Worm (Caenorhabditis elegans) whole organism, L4 larva: ENCODE measurements around the gene arrd-9.

Experiments used
- ceh-82 ChIP-seq: sonication (generic microtip); optimal IDR thresholded peaks from 2 replicates; lab custom pipeline; 2017; ENCODE audit warnings: missing biosample characterization, missing genetic modification characterization
- ces-1 ChIP-seq: fragments of 150-350 bp; sonication (generic microtip); optimal IDR thresholded peaks from 4 replicates; lab custom pipeline; 2014; ENCODE audit warnings: missing biosample characterization, missing genetic modification reagents, missing genetic modification characterization
- dpl-1 ChIP-seq: fragments of 150-350 bp; optimal IDR thresholded peaks from 2 replicates; lab custom pipeline; 2014; ENCODE audit warnings: missing biosample characterization, missing genetic modification reagents, missing genetic modification characterization
- duxl-1 ChIP-seq: sonication (generic microtip); optimal IDR thresholded peaks from 2 replicates; lab custom pipeline; 2016; ENCODE audit warnings: mild to moderate bottlenecking, missing genetic modification characterization, moderate library complexity, missing compliant biosample characterization; ENCODE audit not compliant: poor library complexity
- egl-27 ChIP-seq: sonication (generic microtip); optimal IDR thresholded peaks from 3 replicates; lab custom pipeline; 2017; ENCODE audit warnings: missing biosample characterization, missing genetic modification reagents, missing genetic modification characterization
- fkh-10 ChIP-seq: fragments of 150-350 bp; optimal IDR thresholded peaks from 2 replicates; lab custom pipeline; 2014; ENCODE audit warnings: missing biosample characterization, missing genetic modification reagents, missing genetic modification characterization
- rbr-2 ChIP-seq: sonication (generic microtip); optimal IDR thresholded peaks from 2 replicates; lab custom pipeline; 2016; ENCODE audit warnings: missing genotype, missing genetic modification characterization, missing compliant biosample characterization
- unc-62 ChIP-seq, 3 experiments: fragments of 150-350 bp in 1 of 3; sonication (generic microtip); optimal IDR thresholded peaks in 2 of 3; peaks in 1 of 3; 1 replicate in 1 of 3; 2 replicates in 2 of 3; lab custom pipeline; 2014 to 2017; ENCODE audit warnings: missing biosample characterization in 3 of 3, missing genetic modification characterization in 3 of 3, missing genetic modification reagents in 3 of 3, missing genotype in 1 of 3
- zip-11 ChIP-seq: fragments of 200-800 bp; sonication (Bioruptor generic); IDR thresholded peaks from 2 replicates; pipeline ENCODE4 v1.3.6; 2022; ENCODE audit warnings: missing genetic modification characterization, missing compliant biosample characterization
- ztf-11 ChIP-seq: fragments of 150-350 bp; optimal IDR thresholded peaks from 2 replicates; lab custom pipeline; 2014; ENCODE audit warnings: missing biosample characterization, missing genetic modification characterization

ce11 chrII:12465557-12465956 is 15.2 kb downstream of the arrd-9 start, which contains the start of gene sre-37:
- no peak for TF ChIP-seq ztf-11
- no peak for TF ChIP-seq ceh-82 (tag; lab: Kevin White, UChicago)
- no peak for TF ChIP-seq duxl-1 (tag; lab: Kevin White, UChicago)
- no peak for TF ChIP-seq fkh-10 (GFP tag; lab: Kevin White, UChicago)
- no peak for TF ChIP-seq rbr-2 (tag; lab: Kevin White, UChicago)
- no peak for TF ChIP-seq dpl-1
- TF ChIP-seq ces-1 (GFP tag; lab: Kevin White, UChicago), result no peak
- TF ChIP-seq unc-62 (GFP tag; optimal IDR thresholded peaks at IDR 0.05 in 1 of 2; lab: Kevin White, UChicago), result no peak
- no peak for TF ChIP-seq unc-62 (tag; optimal IDR thresholded peaks at IDR 0.05; lab: Kevin White, UChicago)
- TF ChIP-seq zip-11 (GFP tag; lab: Robert Waterston, UW), result no peak
- TF ChIP-seq egl-27 (tag; lab: Kevin White, UChicago), result no peak
